Worm (Caenorhabditis elegans): ENCODE data around the gene srh-4.

The srh-4 gene

DNA sequence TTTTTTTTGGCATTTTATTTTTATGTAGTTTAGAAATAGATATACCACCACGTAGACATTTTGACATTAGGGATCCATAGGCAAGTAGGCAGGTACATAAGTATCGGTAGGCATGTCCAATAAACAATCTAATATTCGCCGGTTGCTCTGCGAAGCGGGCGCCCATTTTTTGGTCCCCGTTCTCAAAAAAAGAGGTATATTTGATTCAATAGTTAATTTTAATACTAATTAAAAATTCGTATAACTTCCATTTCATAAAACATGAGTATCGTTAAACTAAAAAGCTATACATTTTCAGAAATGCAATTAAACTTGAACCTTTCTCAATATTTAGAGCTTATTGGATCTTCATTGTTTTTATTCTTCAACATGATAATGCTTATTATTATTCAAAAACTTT is 33.3 kb upstream of the srh-4 start, which contains the start of gene str-83:
TSS of gene str-83 (plus strand) at position 301 of the 400 bp plus-strand sequence.
- no peak for TF ChIP-seq T22C8.4 (GFP tag; IDR thresholded peaks at IDR 0.05)

DNA sequence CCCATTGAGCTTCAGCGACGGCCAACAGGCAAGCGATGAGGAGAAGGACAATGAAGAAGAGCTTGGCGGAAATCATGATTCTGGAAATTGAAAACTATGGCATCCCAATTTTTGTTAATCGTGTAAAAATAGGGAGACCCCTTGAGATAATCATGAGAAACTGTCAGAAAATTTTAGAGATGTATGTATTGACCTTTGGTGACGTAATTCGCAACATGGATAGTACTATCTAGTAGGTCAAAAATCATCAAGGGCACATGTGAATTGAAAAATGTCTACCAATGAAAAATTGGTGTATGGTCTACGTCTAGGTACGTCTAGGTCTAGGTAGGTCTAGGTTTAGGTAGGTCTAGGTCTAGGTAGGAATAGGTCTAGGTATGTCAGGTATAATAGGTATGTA is 31.2 kb upstream of the srh-4 start, which contains the start of gene nlp-34:
TSS of gene nlp-34 (minus strand) at position 82 of the 400 bp plus-strand sequence.
- TF ChIP-seq cog-1 (tag; optimal IDR thresholded peaks at IDR 0.05) (no peak), med-1 (GFP tag; optimal IDR thresholded peaks at IDR 0.05; ENCODE audit: insufficient read depth) (no peak), klf-2 (GFP tag; conservative IDR thresholded peaks at IDR 0.05) (no peak), flt-1 (GFP tag; IDR thresholded peaks at IDR 0.05) (no peak), tab-1 (GFP tag; IDR thresholded peaks at IDR 0.05) (no peak), ztf-29 (GFP tag; IDR thresholded peaks at IDR 0.05) (no peak), ztf-23 (GFP tag; IDR thresholded peaks at IDR 0.05) (no peak), T22C8.4 (GFP tag; IDR thresholded peaks at IDR 0.05) (no peak), ref-1 (GFP tag; conservative IDR thresholded peaks at IDR 0.05) (no peak)

DNA sequence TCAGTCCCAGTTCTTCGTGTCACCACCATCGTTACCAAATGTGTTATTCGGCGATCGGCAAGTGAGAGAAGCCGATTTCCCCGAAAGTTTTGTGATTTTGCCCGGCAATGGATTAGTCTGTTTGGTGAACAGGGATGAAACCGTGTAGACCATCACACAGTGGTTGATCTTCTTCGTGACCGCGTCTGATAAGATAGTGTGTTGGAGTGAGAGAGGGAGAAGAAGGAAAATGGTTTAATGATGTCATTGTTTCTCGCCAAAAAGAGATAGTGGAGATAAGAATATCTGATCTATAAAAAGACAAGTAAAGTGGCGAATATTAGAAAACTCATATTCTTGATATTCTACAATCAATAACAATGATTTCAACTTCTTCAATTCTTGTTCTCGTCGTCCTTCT is 30.5 kb upstream of the srh-4 start, which contains the start of gene nlp-31:
TSS of gene nlp-31 (plus strand) at position 237 of the 400 bp plus-strand sequence.
- TF ChIP-seq ztf-29 (GFP tag; IDR thresholded peaks at IDR 0.05): no peak
- no peak for TF ChIP-seq ztf-23 (GFP tag; IDR thresholded peaks at IDR 0.05)
- no peak for TF ChIP-seq T22C8.4 (GFP tag; IDR thresholded peaks at IDR 0.05)
- TF ChIP-seq flt-1 (GFP tag; IDR thresholded peaks at IDR 0.05): no peak
- no peak for TF ChIP-seq klf-2 (GFP tag; conservative IDR thresholded peaks at IDR 0.05)
- no peak for TF ChIP-seq tab-1 (GFP tag; IDR thresholded peaks at IDR 0.05)
- no peak for TF ChIP-seq ref-1 (GFP tag; conservative IDR thresholded peaks at IDR 0.05)
- no peak for TF ChIP-seq cog-1 (tag; optimal IDR thresholded peaks at IDR 0.05)

DNA sequence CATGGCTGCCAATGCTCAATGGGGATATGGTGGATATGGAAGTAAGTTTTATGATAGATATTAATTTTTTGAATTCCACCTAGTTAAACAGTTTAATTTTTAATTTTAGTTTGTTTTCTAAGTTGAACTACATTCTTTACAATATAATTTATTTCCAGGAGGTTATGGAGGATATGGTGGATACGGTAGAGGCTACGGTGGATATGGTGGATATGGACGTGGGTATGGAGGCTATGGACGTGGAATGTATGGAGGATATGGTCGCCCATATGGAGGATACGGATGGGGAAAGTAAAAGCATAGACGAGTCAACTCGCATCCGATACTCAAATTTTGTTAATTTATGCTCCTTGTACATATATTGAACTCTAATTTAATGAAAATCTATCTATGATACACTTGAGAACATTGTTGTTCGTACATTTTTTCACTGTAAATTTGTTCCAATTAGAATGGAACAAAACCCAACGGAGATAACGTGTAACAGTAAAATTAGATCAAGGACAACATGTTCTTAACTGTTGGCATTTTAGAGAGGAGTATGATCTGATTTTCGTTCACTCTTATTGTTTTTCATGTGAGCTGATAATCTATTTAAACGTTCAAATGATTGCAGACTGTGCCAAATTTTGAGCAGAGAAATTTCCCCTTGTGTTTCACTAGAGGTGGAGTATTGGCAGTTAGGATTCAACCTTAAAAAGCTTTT is 29.9 kb upstream of the srh-4 start:
- no peak for TF ChIP-seq tab-1 (GFP tag; IDR thresholded peaks at IDR 0.05)
- no peak for TF ChIP-seq flt-1 (GFP tag; IDR thresholded peaks at IDR 0.05)
- no peak for TF ChIP-seq ztf-23 (GFP tag; IDR thresholded peaks at IDR 0.05)
- TF ChIP-seq ztf-29 (GFP tag; IDR thresholded peaks at IDR 0.05): no peak
- no peak for TF ChIP-seq med-1 (GFP tag; optimal IDR thresholded peaks at IDR 0.05; ENCODE audit: insufficient read depth)
- TF ChIP-seq klf-2 (GFP tag; conservative IDR thresholded peaks at IDR 0.05): no peak
- TF ChIP-seq cog-1 (tag; optimal IDR thresholded peaks at IDR 0.05): no peak
- TF ChIP-seq T22C8.4 (GFP tag; IDR thresholded peaks at IDR 0.05): no peak
- TF ChIP-seq ref-1 (GFP tag; conservative IDR thresholded peaks at IDR 0.05): no peak

DNA sequence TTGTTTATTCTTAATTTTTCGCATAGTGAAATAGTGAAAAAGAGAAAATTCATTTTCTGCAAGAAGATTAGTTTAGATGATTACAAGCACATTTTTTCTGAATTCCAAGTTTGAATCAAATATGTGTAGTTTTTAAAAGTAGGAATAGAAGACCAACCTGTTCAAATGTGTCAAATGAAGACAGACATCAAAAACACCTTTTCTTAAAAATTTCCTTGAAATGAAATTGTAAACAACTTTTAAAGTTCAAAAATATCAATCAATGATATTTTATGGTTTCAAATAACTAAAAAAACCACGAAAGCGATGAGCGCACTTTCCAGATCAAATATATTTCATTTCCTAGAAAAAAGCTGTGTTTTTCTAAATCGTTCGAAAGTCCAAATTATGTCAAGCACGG is 28.6 kb upstream of the srh-4 start, which contains the start of gene nlp-30:
TSS of gene nlp-30 (plus strand) at position 301 of the 400 bp plus-strand sequence.
- no peak for TF ChIP-seq T22C8.4 (GFP tag; IDR thresholded peaks at IDR 0.05)
- no peak for TF ChIP-seq flt-1 (GFP tag; IDR thresholded peaks at IDR 0.05)
- TF ChIP-seq ztf-23 (GFP tag; IDR thresholded peaks at IDR 0.05): no peak

DNA sequence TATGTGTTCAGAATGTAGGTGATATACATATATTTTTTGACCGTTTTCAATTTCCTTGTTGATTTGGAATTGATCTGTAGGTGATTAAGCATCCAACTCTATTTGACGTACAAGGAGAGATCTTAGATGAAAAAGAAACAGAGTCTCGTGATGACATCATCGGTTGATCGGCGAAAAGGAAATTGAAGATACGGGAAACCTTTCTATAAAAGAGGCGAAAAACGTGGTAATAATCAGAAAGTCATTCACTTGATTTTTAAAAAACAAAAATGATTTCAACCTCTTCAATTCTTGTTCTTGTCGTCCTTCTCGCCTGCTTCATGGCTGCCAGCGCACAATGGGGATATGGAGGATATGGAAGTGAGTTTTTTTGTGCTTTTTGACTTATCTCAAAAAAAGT is 26.1 kb upstream of the srh-4 start, which contains the start of gene nlp-29:
TSS of gene nlp-29 (plus strand) at position 248 of the 400 bp plus-strand sequence.
- TF ChIP-seq ref-1 (GFP tag; conservative IDR thresholded peaks at IDR 0.05): no peak
- no peak for TF ChIP-seq ztf-29 (GFP tag; IDR thresholded peaks at IDR 0.05)
- TF ChIP-seq flt-1 (GFP tag; IDR thresholded peaks at IDR 0.05): no peak
- TF ChIP-seq T22C8.4 (GFP tag; IDR thresholded peaks at IDR 0.05): no peak

DNA sequence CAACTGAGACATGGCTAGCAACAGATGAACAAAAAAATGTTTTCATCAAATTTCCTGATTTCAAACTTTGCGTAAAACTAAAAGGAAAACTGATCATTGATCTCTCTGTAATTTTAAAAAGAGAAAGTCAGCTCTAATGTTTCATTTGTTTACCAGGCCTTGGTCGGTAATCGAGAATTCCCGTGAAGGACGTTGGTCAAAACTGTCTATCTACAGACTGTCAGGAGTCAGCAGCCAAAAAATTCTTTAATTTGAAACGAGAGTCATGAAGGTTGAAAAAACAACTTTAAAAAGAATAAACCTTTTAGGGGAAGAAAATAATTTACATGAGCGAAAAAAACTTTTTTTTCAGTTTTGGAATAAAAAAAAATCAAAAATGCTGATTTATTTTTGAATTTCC is 25.2 kb upstream of the srh-4 start:
- TF ChIP-seq flt-1 (GFP tag; IDR thresholded peaks at IDR 0.05): no peak
- TF ChIP-seq ztf-29 (GFP tag; IDR thresholded peaks at IDR 0.05): no peak
- no peak for TF ChIP-seq tab-1 (GFP tag; IDR thresholded peaks at IDR 0.05)
- TF ChIP-seq ztf-23 (GFP tag; IDR thresholded peaks at IDR 0.05): no peak
- no peak for TF ChIP-seq cog-1 (tag; optimal IDR thresholded peaks at IDR 0.05)
- TF ChIP-seq T22C8.4 (GFP tag; IDR thresholded peaks at IDR 0.05): no peak

DNA sequence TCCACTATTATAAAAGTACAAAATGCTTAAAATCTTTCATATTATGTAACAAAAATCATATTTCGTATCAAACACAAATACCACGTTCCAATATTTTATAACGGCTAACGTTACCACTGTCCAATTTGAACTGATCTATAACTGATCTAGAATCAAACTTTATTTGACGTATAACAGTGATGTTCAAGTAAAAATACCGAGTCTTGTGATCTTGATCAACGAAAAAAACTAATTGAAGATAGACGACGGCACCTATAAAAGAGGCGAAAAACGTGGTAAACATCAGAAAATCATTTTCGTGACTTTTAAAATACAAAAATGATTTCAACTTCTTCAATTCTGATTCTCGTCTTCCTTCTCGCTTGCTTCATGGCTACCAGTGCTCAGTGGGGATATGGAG is 22.7 kb upstream of the srh-4 start, which contains the start of gene nlp-28:
TSS of gene nlp-28 (plus strand) at position 285 of the 400 bp plus-strand sequence.
- TF ChIP-seq ztf-29 (GFP tag; IDR thresholded peaks at IDR 0.05): no peak
- TF ChIP-seq med-1 (GFP tag; optimal IDR thresholded peaks at IDR 0.05; ENCODE audit: insufficient read depth): no peak
- no peak for TF ChIP-seq flt-1 (GFP tag; IDR thresholded peaks at IDR 0.05)
- TF ChIP-seq ref-1 (GFP tag; conservative IDR thresholded peaks at IDR 0.05): no peak
- TF ChIP-seq klf-2 (GFP tag; conservative IDR thresholded peaks at IDR 0.05): no peak
- TF ChIP-seq tab-1 (GFP tag; IDR thresholded peaks at IDR 0.05): no peak
- no peak for TF ChIP-seq ztf-23 (GFP tag; IDR thresholded peaks at IDR 0.05)
- no peak for TF ChIP-seq cog-1 (tag; optimal IDR thresholded peaks at IDR 0.05)
- TF ChIP-seq T22C8.4 (GFP tag; IDR thresholded peaks at IDR 0.05): no peak

DNA sequence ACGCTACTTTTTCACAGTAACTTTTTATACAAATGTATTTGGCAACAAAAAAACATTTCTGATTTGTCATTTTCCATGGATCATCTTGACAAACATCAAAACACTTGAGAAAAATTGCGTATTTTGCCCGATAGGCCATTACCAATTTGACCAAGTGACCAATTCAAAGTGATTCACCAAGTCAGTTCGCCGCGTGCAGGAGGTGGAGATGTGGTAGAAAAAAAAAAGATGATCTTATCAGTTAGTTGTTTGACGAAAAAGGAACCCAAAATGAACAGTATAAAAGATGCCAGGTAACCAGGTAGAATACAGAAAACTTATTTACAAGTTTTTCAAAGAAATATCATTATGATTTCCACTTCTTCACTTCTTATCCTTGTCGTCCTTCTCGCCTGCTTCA is 21.2 kb upstream of the srh-4 start, which contains the start of gene nlp-27:
TSS of gene nlp-27 (plus strand) at position 309 of the 400 bp plus-strand sequence.
- TF ChIP-seq med-1 (GFP tag; optimal IDR thresholded peaks at IDR 0.05; ENCODE audit: insufficient read depth) (no peak), ref-1 (GFP tag; conservative IDR thresholded peaks at IDR 0.05) (no peak), ztf-23 (GFP tag; IDR thresholded peaks at IDR 0.05) (no peak), cog-1 (tag; optimal IDR thresholded peaks at IDR 0.05) (no peak), tab-1 (GFP tag; IDR thresholded peaks at IDR 0.05) (no peak), ztf-29 (GFP tag; IDR thresholded peaks at IDR 0.05) (no peak), flt-1 (GFP tag; IDR thresholded peaks at IDR 0.05) (no peak), klf-2 (GFP tag; conservative IDR thresholded peaks at IDR 0.05) (no peak), T22C8.4 (GFP tag; IDR thresholded peaks at IDR 0.05) (no peak)

DNA sequence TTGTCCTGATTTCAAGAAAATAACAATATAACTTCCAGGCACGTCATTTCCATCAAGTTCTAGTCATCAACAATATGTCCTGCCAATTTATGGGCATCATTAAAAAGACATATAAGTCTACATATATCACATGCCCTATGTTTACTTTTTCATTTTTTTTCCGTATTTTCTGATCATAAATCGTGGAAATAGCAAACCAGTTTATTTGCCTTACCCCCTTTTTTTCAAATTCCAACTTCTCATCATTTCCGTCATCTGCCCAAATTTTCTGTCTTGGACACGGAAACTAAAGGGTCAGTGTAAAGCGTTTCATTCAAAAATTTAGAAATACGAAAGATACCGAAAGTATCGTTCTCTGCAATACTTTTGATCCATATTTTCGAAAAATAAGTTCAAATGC is 17.9 kb upstream of the srh-4 start:
- TF ChIP-seq T22C8.4 (GFP tag; IDR thresholded peaks at IDR 0.05): no peak
- TF ChIP-seq flt-1 (GFP tag; IDR thresholded peaks at IDR 0.05): no peak
- no peak for TF ChIP-seq ztf-29 (GFP tag; IDR thresholded peaks at IDR 0.05)
- no peak for TF ChIP-seq cog-1 (tag; optimal IDR thresholded peaks at IDR 0.05)

Data from whole organism, midembryonic.